Fruit fly (Drosophila melanogaster) whole organism, embryonic: ENCODE measurements around the gene CG42781.
A peak's percentile ranks its signal among the peaks of the same experiment; 100 is the strongest.

Source experiments
- Awh ChIP-seq: fragments of 200-800 bp; sonication (Bioruptor generic); IDR thresholded peaks from 2 replicates; pipeline ENCODE4, ENCODE4 v1.3.6; 2022; ENCODE audit warnings: missing biosample characterization, missing genetic modification characterization
- Bteb2 ChIP-seq: fragments of 200-800 bp; sonication (Bioruptor generic); optimal IDR thresholded peaks from 2 replicates; lab custom pipeline; 2016; ENCODE audit warnings: missing biosample characterization, missing genetic modification characterization
- CG11560 ChIP-seq: fragments of 200-800 bp; sonication (Bioruptor generic); IDR thresholded peaks from 3 replicates; pipeline ENCODE4 v1.3.6; 2022; ENCODE audit warnings: missing biosample characterization, missing genetic modification characterization
- CG13775 ChIP-seq: fragments of 200-800 bp; sonication (Bioruptor generic); optimal IDR thresholded peaks from 3 replicates; lab custom pipeline; 2017; ENCODE audit warnings: missing biosample characterization, mild to moderate bottlenecking, missing genetic modification characterization
- CG14710 ChIP-seq: fragments of 200-800 bp; sonication (Bioruptor generic); optimal IDR thresholded peaks from 3 replicates; lab custom pipeline; 2019; ENCODE audit warnings: missing biosample characterization, mild to moderate bottlenecking, missing genetic modification characterization, moderate library complexity
- CG1529 ChIP-seq: fragments of 200-800 bp; sonication (Bioruptor generic); optimal IDR thresholded peaks from 3 replicates; lab custom pipeline; 2018; ENCODE audit warnings: missing biosample characterization, missing genetic modification characterization
- CG17802 ChIP-seq: fragments of 200-800 bp; sonication (Bioruptor generic); optimal IDR thresholded peaks from 2 replicates; lab custom pipeline; 2018; ENCODE audit warnings: missing biosample characterization, mild to moderate bottlenecking, missing genetic modification characterization, moderate library complexity
- CG17912 ChIP-seq: fragments of 200-800 bp; sonication (Bioruptor generic); optimal IDR thresholded peaks from 2 replicates; lab custom pipeline; 2018; ENCODE audit warnings: missing biosample characterization, mild to moderate bottlenecking, missing genetic modification characterization
- CG2120 ChIP-seq: fragments of 200-800 bp; sonication (Bioruptor generic); optimal IDR thresholded peaks from 3 replicates; lab custom pipeline; 2016; ENCODE audit warnings: missing biosample characterization, missing genetic modification characterization
- CG30020 ChIP-seq: fragments of 200-800 bp; optimal IDR thresholded peaks from 2 replicates; lab custom pipeline; 2019; ENCODE audit warnings: missing biosample characterization, mild to moderate bottlenecking, missing genetic modification characterization, moderate library complexity
- CG43689 ChIP-seq: fragments of 200-800 bp; sonication (Bioruptor generic); IDR thresholded peaks from 2 replicates; pipeline ENCODE4 v1.3.6; 2022; ENCODE audit warnings: missing biosample characterization, missing genetic modification characterization
- CG4820 ChIP-seq: fragments of 200-800 bp; sonication (Bioruptor generic); optimal IDR thresholded peaks from 3 replicates; lab custom pipeline; 2016; ENCODE audit warnings: missing biosample characterization, missing genetic modification characterization
- CG5180 ChIP-seq: fragments of 200-800 bp; sonication (Bioruptor generic); optimal IDR thresholded peaks from 3 replicates; lab custom pipeline; 2017; ENCODE audit warnings: missing biosample characterization, missing genetic modification characterization, mild to moderate bottlenecking, moderate library complexity, missing genetic modification reagents
- CG6654 ChIP-seq: fragments of 200-800 bp; sonication (Bioruptor generic); optimal IDR thresholded peaks from 2 replicates; lab custom pipeline; 2017; ENCODE audit warnings: missing biosample characterization, mild to moderate bottlenecking, missing genetic modification characterization
- CG8359 ChIP-seq: fragments of 200-800 bp; sonication (Bioruptor generic); optimal IDR thresholded peaks from 2 replicates; lab custom pipeline; 2017; ENCODE audit warnings: missing biosample characterization, mild to moderate bottlenecking, missing genetic modification characterization, borderline replicate concordance
- CoRest ChIP-seq: fragments of 200-800 bp; sonication (Bioruptor generic); optimal IDR thresholded peaks from 3 replicates; lab custom pipeline; 2018; ENCODE audit warnings: missing biosample characterization, mild to moderate bottlenecking, missing genetic modification characterization, moderate library complexity
- D19B ChIP-seq: fragments of 200-800 bp; sonication (Bioruptor generic); optimal IDR thresholded peaks from 2 replicates; lab custom pipeline; 2017; ENCODE audit warnings: missing biosample characterization, mild to moderate bottlenecking, missing genetic modification characterization
- Dek ChIP-seq: fragments of 200-800 bp; sonication (Bioruptor generic); optimal IDR thresholded peaks from 3 replicates; lab custom pipeline; 2019; ENCODE audit warnings: missing biosample characterization, mild to moderate bottlenecking, missing genetic modification characterization, moderate library complexity
- Dll ChIP-seq: fragments of 200-800 bp; sonication (Bioruptor generic); IDR thresholded peaks from 4 replicates; pipeline ENCODE4 v1.3.6; 2022; ENCODE audit warnings: missing biosample characterization, missing genetic modification characterization; ENCODE audit not compliant: partially characterized antibody
- H2.0 ChIP-seq: fragments of 200-800 bp; sonication (Bioruptor generic); IDR thresholded peaks from 2 replicates; pipeline ENCODE4 v1.3.6; 2022; ENCODE audit warnings: missing biosample characterization, missing genetic modification characterization
- Hand ChIP-seq: fragments of 200-800 bp; sonication (Bioruptor generic); optimal IDR thresholded peaks from 2 replicates; lab custom pipeline; 2017; ENCODE audit warnings: mild to moderate bottlenecking, missing biosample characterization, missing genetic modification reagents, missing genetic modification characterization
- Hmx ChIP-seq: fragments of 200-800 bp; sonication (Bioruptor generic); optimal IDR thresholded peaks from 2 replicates; lab custom pipeline; 2016; ENCODE audit warnings: missing biosample characterization, missing genetic modification characterization
- MTF-1 ChIP-seq: fragments of 200-800 bp; sonication (Bioruptor generic); optimal IDR thresholded peaks from 2 replicates; lab custom pipeline; 2018; ENCODE audit warnings: missing biosample characterization, mild to moderate bottlenecking, missing genetic modification characterization, borderline replicate concordance
- NC2β ChIP-seq: fragments of 200-800 bp; sonication (Bioruptor generic); optimal IDR thresholded peaks from 2 replicates; lab custom pipeline; 2016; ENCODE audit warnings: missing biosample characterization, missing genetic modification characterization
- Nf-YA ChIP-seq: fragments of 200-800 bp; sonication (Bioruptor generic); IDR thresholded peaks from 2 replicates; pipeline ENCODE4 v1.3.6; 2022; ENCODE audit warnings: missing biosample characterization, missing genetic modification characterization
- Opbp ChIP-seq: fragments of 200-800 bp; sonication (Bioruptor generic); IDR thresholded peaks from 3 replicates; pipeline ENCODE4 v1.3.6; 2022; ENCODE audit warnings: missing biosample characterization, missing genetic modification characterization; ENCODE audit not compliant: partially characterized antibody
- Pdp1 ChIP-seq, 2 experiments: fragments of 200-800 bp; sonication (Bioruptor generic); optimal IDR thresholded peaks; 3 replicates each; lab custom pipeline; 2016; ENCODE audit warnings: missing biosample characterization in 2 of 2, missing genetic modification characterization in 2 of 2, mild to moderate bottlenecking in 1 of 2, moderate library complexity in 1 of 2
- Sry-δ ChIP-seq: fragments of 200-800 bp; sonication (Bioruptor generic); optimal IDR thresholded peaks from 2 replicates; lab custom pipeline; 2016; ENCODE audit warnings: missing biosample characterization, missing genetic modification characterization
- Trl ChIP-seq, 3 experiments: fragments of >200 bp in 2 of 3; fragments of 200-800 bp in 1 of 3; sonication (Bioruptor generic) in 1 of 3; optimal IDR thresholded peaks; 2 replicates in 1 of 3; 3 replicates in 2 of 3; lab custom pipeline; 2016 to 2017; ENCODE audit warnings: missing biosample characterization in 1 of 3, missing genetic modification characterization in 1 of 3
- chn ChIP-seq: fragments of 200-800 bp; sonication (Bioruptor generic); optimal IDR thresholded peaks from 2 replicates; lab custom pipeline; 2016; ENCODE audit warnings: missing biosample characterization, missing genetic modification characterization
- ci ChIP-seq: fragments of 200-800 bp; sonication (Bioruptor generic); IDR thresholded peaks from 3 replicates; pipeline ENCODE4 v1.3.6; 2022; ENCODE audit warnings: missing biosample characterization, missing genetic modification characterization
- crc ChIP-seq: fragments of 200-800 bp; sonication (Bioruptor generic); optimal IDR thresholded peaks from 2 replicates; lab custom pipeline; 2016; ENCODE audit warnings: missing biosample characterization, missing genetic modification characterization
- danr ChIP-seq: fragments of 200-800 bp; sonication (Bioruptor generic); IDR thresholded peaks from 2 replicates; pipeline ENCODE4 v1.3.6; 2022; ENCODE audit warnings: missing biosample characterization, missing genetic modification characterization
- esg ChIP-seq: fragments of 200-800 bp; sonication (Bioruptor generic); conservative IDR thresholded peaks from 2 replicates; pipeline ENCODE4 v1.3.6; 2022; ENCODE audit warnings: missing biosample characterization, missing genetic modification characterization
- h ChIP-seq: fragments of >200 bp; optimal IDR thresholded peaks from 2 replicates; lab custom pipeline; 2017
- insv ChIP-seq, 2 experiments: fragments of 200-800 bp; sonication (Bioruptor generic); optimal IDR thresholded peaks; 3 replicates each; lab custom pipeline; 2016 to 2018; ENCODE audit warnings: missing biosample characterization in 2 of 2, missing genetic modification characterization in 2 of 2
- kah ChIP-seq: fragments of 200-800 bp; sonication (Bioruptor generic); optimal IDR thresholded peaks from 2 replicates; lab custom pipeline; 2018; ENCODE audit warnings: missing biosample characterization, mild to moderate bottlenecking, missing genetic modification characterization
- kni ChIP-seq: fragments of 200-800 bp; sonication (Bioruptor generic); optimal IDR thresholded peaks from 3 replicates; lab custom pipeline; 2017; ENCODE audit warnings: mild to moderate bottlenecking, missing biosample characterization, missing genetic modification reagents, missing genetic modification characterization
- lmd ChIP-seq: fragments of 200-800 bp; sonication (Bioruptor generic); IDR thresholded peaks from 2 replicates; pipeline ENCODE4 v1.3.6; 2022; ENCODE audit warnings: missing biosample characterization, missing genetic modification characterization
- nerfin-2 ChIP-seq: fragments of 200-800 bp; sonication (Bioruptor generic); IDR thresholded peaks from 2 replicates; pipeline ENCODE4 v1.3.6; 2022; ENCODE audit warnings: missing biosample characterization, missing genetic modification characterization; ENCODE audit not compliant: partially characterized antibody
- nmo ChIP-seq: fragments of 200-800 bp; sonication (Bioruptor generic); optimal IDR thresholded peaks from 2 replicates; lab custom pipeline; 2018; ENCODE audit warnings: missing biosample characterization, mild to moderate bottlenecking, missing genetic modification characterization, moderate library complexity
- onecut ChIP-seq: fragments of 200-800 bp; sonication (Bioruptor generic); IDR thresholded peaks from 2 replicates; pipeline ENCODE4 v1.3.6; 2022; ENCODE audit warnings: missing biosample characterization, missing genetic modification characterization
- otp ChIP-seq: fragments of 200-800 bp; sonication (Bioruptor generic); IDR thresholded peaks from 3 replicates; pipeline ENCODE4, ENCODE4 v1.3.6; 2022; ENCODE audit warnings: missing biosample characterization, missing genetic modification characterization
- peb ChIP-seq: fragments of 200-800 bp; sonication (Bioruptor generic); IDR thresholded peaks from 2 replicates; pipeline ENCODE4 v1.3.6; 2022; ENCODE audit warnings: missing biosample characterization, missing genetic modification characterization
- sd ChIP-seq: fragments of 200-800 bp; sonication (Bioruptor generic); optimal IDR thresholded peaks from 3 replicates; lab custom pipeline; 2018; ENCODE audit warnings: missing biosample characterization, mild to moderate bottlenecking, missing genetic modification characterization, moderate library complexity
- tap ChIP-seq: fragments of 200-800 bp; optimal IDR thresholded peaks from 3 replicates; lab custom pipeline; 2019; ENCODE audit warnings: missing biosample characterization, mild to moderate bottlenecking, missing genetic modification characterization, moderate library complexity
- tio ChIP-seq: fragments of 200-800 bp; sonication (Bioruptor generic); optimal IDR thresholded peaks from 2 replicates; lab custom pipeline; 2017; ENCODE audit warnings: missing biosample characterization, missing genetic modification characterization, inconsistent platforms
- tx ChIP-seq: fragments of 200-800 bp; sonication (Bioruptor generic); optimal IDR thresholded peaks from 2 replicates; lab custom pipeline; 2016; ENCODE audit warnings: missing biosample characterization, missing genetic modification characterization

The CG42781 gene

dm6 chrX:7336962-7337844, 45.6 kb downstream of the CG42781 start, which contains the start of gene CBP (continued):
- TF ChIP-seq tap (tag; lab: Kevin White, UChicago): peak; percentile 98
- TF ChIP-seq CG43689 (GFP tag; lab: Robert Waterston, UW): peak; percentile 92
- TF ChIP-seq CG2120 (GFP tag; lab: Kevin White, UChicago): peak; percentile 95
- peak; percentile 97 for TF ChIP-seq CG13775 (GFP tag; lab: Kevin White, UChicago)
- peak; percentile 86 for TF ChIP-seq D19B (GFP tag; lab: Kevin White, UChicago)
- TF ChIP-seq otp (GFP tag; lab: Robert Waterston, UW): peak; percentile 97
- TF ChIP-seq Hand (GFP tag; lab: Kevin White, UChicago): peak; percentile 95
- peak; percentile 97 to 98 for TF ChIP-seq Pdp1 (GFP tag; optimal IDR thresholded peaks at IDR 0.05; lab: Kevin White, UChicago)
- peak; percentile 96 for TF ChIP-seq Awh (GFP tag; lab: Robert Waterston, UW)
- peak; percentile 95 for TF ChIP-seq CG8359 (GFP tag; lab: Kevin White, UChicago)
- peak; percentile 96 for TF ChIP-seq onecut (GFP tag; lab: Robert Waterston, UW)
- 0 out of 3 replicates have a peak, but pooled peaks have one; percentile 31 for TF ChIP-seq Opbp (GFP tag; lab: Robert Waterston, UW)
- no peak for TF ChIP-seq h
- peak; percentile 96 for TF ChIP-seq crc (GFP tag; lab: Kevin White, UChicago)
- peak; percentile 42 to 63 for TF ChIP-seq Trl (optimal IDR thresholded peaks at IDR 0.05; lab: Kevin White, UChicago)
- TF ChIP-seq Trl (GFP tag; optimal IDR thresholded peaks at IDR 0.05; lab: Kevin White, UChicago): peak; percentile 98
- TF ChIP-seq ci (GFP tag; lab: Robert Waterston, UW): peak; percentile 98
- TF ChIP-seq kah (GFP tag; lab: Kevin White, UChicago): peak; percentile 95
- TF ChIP-seq Bteb2 (GFP tag; lab: Kevin White, UChicago): peak; percentile 94
- peak; percentile 97 for TF ChIP-seq tio (GFP tag; lab: Kevin White, UChicago)
- peak; percentile 95 for TF ChIP-seq H2.0 (GFP tag; lab: Robert Waterston, UW)
- peak; percentile 95 for TF ChIP-seq peb (GFP tag; lab: Robert Waterston, UW)
- TF ChIP-seq nerfin-2 (GFP tag; lab: Robert Waterston, UW): no peak
- peak; percentile 87 for TF ChIP-seq CG6654 (GFP tag; lab: Kevin White, UChicago)
- TF ChIP-seq CG17912 (GFP tag; lab: Kevin White, UChicago): peak; percentile 94
- TF ChIP-seq tx (GFP tag; lab: Kevin White, UChicago): peak; percentile 96
- TF ChIP-seq Hmx (GFP tag; lab: Kevin White, UChicago): peak; percentile 85
- peak; percentile 98 for TF ChIP-seq CoRest (tag; lab: Kevin White, UChicago)
- peak; percentile 90 for TF ChIP-seq Nf-YA (GFP tag; lab: Robert Waterston, UW)
- TF ChIP-seq NC2β (GFP tag; lab: Kevin White, UChicago): peak; percentile 97
- TF ChIP-seq kni (GFP tag; lab: Kevin White, UChicago): peak; percentile 96
- no peak for TF ChIP-seq Dll (GFP tag; lab: Robert Waterston, UW)
- peak; percentile 93 for TF ChIP-seq CG17802 (tag; lab: Kevin White, UChicago)
- peak; percentile 98 for TF ChIP-seq CG14710 (tag; lab: Kevin White, UChicago)
- TF ChIP-seq nmo (GFP tag; lab: Kevin White, UChicago): peak; percentile 99
- TF ChIP-seq CG11560: peak; percentile 78; the same call in 2 of the 3 replicates
- TF ChIP-seq insv (GFP tag; optimal IDR thresholded peaks at IDR 0.05; lab: Kevin White, UChicago): peak; percentile 62 to 73
- TF ChIP-seq danr (GFP tag; lab: Robert Waterston, UW): peak; percentile 93
- TF ChIP-seq MTF-1 (GFP tag; lab: Kevin White, UChicago): peak; percentile 95
- TF ChIP-seq CG1529 (GFP tag; lab: Kevin White, UChicago): peak; percentile 97
- peak; percentile 95 for TF ChIP-seq esg (GFP tag; lab: Robert Waterston, UW)
- TF ChIP-seq lmd (GFP tag; lab: Robert Waterston, UW): peak; percentile 96
- TF ChIP-seq Sry-δ (GFP tag; lab: Kevin White, UChicago): peak; percentile 67
- TF ChIP-seq chn (GFP tag; lab: Kevin White, UChicago): peak; percentile 98
- TF ChIP-seq CG4820: peak; percentile 97
- TF ChIP-seq sd (tag; lab: Kevin White, UChicago): peak; percentile 90
- TF ChIP-seq CG5180 (GFP tag; lab: Kevin White, UChicago): peak; percentile 91
- peak; percentile 84 for TF ChIP-seq CG30020 (tag; lab: Kevin White, UChicago)
- peak; percentile 94 for TF ChIP-seq Dek (tag; lab: Kevin White, UChicago)
